Fruit fly (Drosophila melanogaster) whole organism, embryonic: ENCODE data around the gene CG14383.

Source experiments
- CG10366 ChIP-seq: fragments of 200-800 bp; sonication (Bioruptor generic); IDR thresholded peaks from 2 replicates; pipeline ENCODE4 v1.3.6; 2022; ENCODE audit warnings: missing biosample characterization, missing genetic modification characterization
- CG10959 ChIP-seq: fragments of 200-800 bp; sonication (Bioruptor generic); IDR thresholded peaks from 2 replicates; pipeline ENCODE4 v1.3.6; 2022; ENCODE audit warnings: missing biosample characterization, missing genetic modification characterization
- CG11085 ChIP-seq: fragments of 200-800 bp; sonication (Bioruptor generic); IDR thresholded peaks from 2 replicates; pipeline ENCODE4 v1.3.6; 2022; ENCODE audit warnings: missing biosample characterization, missing genetic modification characterization
- CG14860 ChIP-seq: fragments of 200-800 bp; sonication (Bioruptor generic); IDR thresholded peaks from 3 replicates; pipeline ENCODE4 v1.3.6; 2022; ENCODE audit warnings: missing biosample characterization, missing genetic modification characterization; ENCODE audit not compliant: partially characterized antibody
- CG1603 ChIP-seq: fragments of 200-800 bp; sonication (Bioruptor generic); optimal IDR thresholded peaks from 2 replicates; lab custom pipeline; 2019; ENCODE audit warnings: missing biosample characterization, mild to moderate bottlenecking, missing genetic modification characterization, moderate library complexity
- CG2129 ChIP-seq: fragments of 200-800 bp; sonication (Bioruptor generic); IDR thresholded peaks from 2 replicates; pipeline ENCODE4 v1.3.6; 2022; ENCODE audit warnings: missing biosample characterization, missing genetic modification characterization; ENCODE audit not compliant: partially characterized antibody
- CG2199 ChIP-seq: fragments of 200-800 bp; sonication (Bioruptor generic); IDR thresholded peaks from 3 replicates; pipeline ENCODE4 v1.3.6; 2022; ENCODE audit warnings: missing biosample characterization, missing genetic modification characterization
- CG2678 ChIP-seq: fragments of 200-800 bp; sonication (Bioruptor generic); optimal IDR thresholded peaks from 3 replicates; lab custom pipeline; 2019; ENCODE audit warnings: missing biosample characterization, mild to moderate bottlenecking, missing genetic modification characterization, moderate library complexity
- CG43689 ChIP-seq: fragments of 200-800 bp; sonication (Bioruptor generic); IDR thresholded peaks from 2 replicates; pipeline ENCODE4 v1.3.6; 2022; ENCODE audit warnings: missing biosample characterization, missing genetic modification characterization
- CG4854 ChIP-seq: fragments of 200-800 bp; sonication (Bioruptor generic); optimal IDR thresholded peaks from 2 replicates; lab custom pipeline; 2016; ENCODE audit warnings: missing biosample characterization, missing genetic modification characterization, inconsistent platforms
- CG6683 ChIP-seq: fragments of 200-800 bp; sonication (Bioruptor generic); optimal IDR thresholded peaks from 2 replicates; lab custom pipeline; 2017; ENCODE audit warnings: missing biosample characterization, mild to moderate bottlenecking, missing genetic modification characterization, missing genetic modification reagents
- CG6765 ChIP-seq: fragments of 200-800 bp; sonication (Bioruptor generic); optimal IDR thresholded peaks from 3 replicates; lab custom pipeline; 2017; ENCODE audit warnings: missing biosample characterization, mild to moderate bottlenecking, missing genetic modification characterization
- CG7987 ChIP-seq: fragments of 200-800 bp; sonication (Bioruptor generic); optimal IDR thresholded peaks from 2 replicates; lab custom pipeline; 2018; ENCODE audit warnings: missing biosample characterization, mild to moderate bottlenecking, missing genetic modification characterization, moderate library complexity
- CG9215 ChIP-seq: fragments of 200-800 bp; sonication (Bioruptor generic); IDR thresholded peaks from 2 replicates; pipeline ENCODE4 v1.3.6; 2022; ENCODE audit warnings: missing biosample characterization, missing genetic modification characterization
- CG9797 ChIP-seq: fragments of 200-800 bp; sonication (Bioruptor generic); optimal IDR thresholded peaks from 3 replicates; lab custom pipeline; 2018; ENCODE audit warnings: missing biosample characterization, mild to moderate bottlenecking, missing genetic modification characterization
- Deaf1 ChIP-seq: fragments of 200-800 bp; optimal IDR thresholded peaks from 3 replicates; lab custom pipeline; 2019; ENCODE audit warnings: missing biosample characterization, mild to moderate bottlenecking, missing genetic modification characterization, moderate library complexity
- Dll ChIP-seq: fragments of 200-800 bp; sonication (Bioruptor generic); IDR thresholded peaks from 4 replicates; pipeline ENCODE4 v1.3.6; 2022; ENCODE audit warnings: missing biosample characterization, missing genetic modification characterization; ENCODE audit not compliant: partially characterized antibody
- Dp ChIP-seq: fragments of 200-800 bp; sonication (Bioruptor generic); optimal IDR thresholded peaks from 2 replicates; lab custom pipeline; 2018; ENCODE audit warnings: missing biosample characterization, mild to moderate bottlenecking, missing genetic modification characterization, moderate library complexity
- Fer3 ChIP-seq: fragments of 200-800 bp; sonication (Bioruptor generic); optimal IDR thresholded peaks from 2 replicates; lab custom pipeline; 2018; ENCODE audit warnings: missing biosample characterization, mild to moderate bottlenecking, missing genetic modification characterization, moderate library complexity
- Gug ChIP-seq: fragments of 200-800 bp; sonication (Bioruptor generic); IDR thresholded peaks from 4 replicates; pipeline ENCODE4 v1.3.6; 2022; ENCODE audit warnings: missing biosample characterization, missing genetic modification characterization
- Hr3 ChIP-seq: fragments of 200-800 bp; sonication (Bioruptor generic); optimal IDR thresholded peaks from 3 replicates; lab custom pipeline; 2016; ENCODE audit warnings: missing biosample characterization, missing genetic modification characterization
- Lhr ChIP-seq: fragments of 200-800 bp; sonication (Bioruptor generic); optimal IDR thresholded peaks from 3 replicates; lab custom pipeline; 2017; ENCODE audit warnings: mild to moderate bottlenecking, missing biosample characterization, missing genetic modification reagents, missing genetic modification characterization
- Med ChIP-seq: fragments of 200-800 bp; sonication (Bioruptor generic); peaks from one replicate; lab custom pipeline; 2016; ENCODE audit warnings: missing biosample characterization, missing genetic modification characterization, mild to moderate bottlenecking, inconsistent platforms, moderate library complexity
- Mrtf ChIP-seq: fragments of 200-800 bp; sonication (Bioruptor generic); IDR thresholded peaks from 3 replicates; pipeline ENCODE4 v1.3.6; 2022; ENCODE audit warnings: missing biosample characterization, missing genetic modification characterization
- Opbp ChIP-seq: fragments of 200-800 bp; sonication (Bioruptor generic); IDR thresholded peaks from 3 replicates; pipeline ENCODE4 v1.3.6; 2022; ENCODE audit warnings: missing biosample characterization, missing genetic modification characterization; ENCODE audit not compliant: partially characterized antibody
- Side ChIP-seq: fragments of 200-800 bp; sonication (Bioruptor generic); optimal IDR thresholded peaks from 2 replicates; lab custom pipeline; 2016; ENCODE audit warnings: missing biosample characterization, missing genetic modification characterization
- Six4 ChIP-seq: fragments of 200-800 bp; sonication (Bioruptor generic); optimal IDR thresholded peaks from 2 replicates; lab custom pipeline; 2016; ENCODE audit warnings: missing biosample characterization, missing genetic modification characterization
- Sox102F ChIP-seq: fragments of 200-800 bp; sonication (Bioruptor generic); optimal IDR thresholded peaks from 2 replicates; lab custom pipeline; 2018; ENCODE audit warnings: missing biosample characterization, mild to moderate bottlenecking, missing genetic modification characterization, moderate library complexity
- Sry-δ ChIP-seq: fragments of 200-800 bp; sonication (Bioruptor generic); optimal IDR thresholded peaks from 2 replicates; lab custom pipeline; 2016; ENCODE audit warnings: missing biosample characterization, missing genetic modification characterization
- ase ChIP-seq: fragments of 200-800 bp; sonication (Bioruptor generic); IDR thresholded peaks from 3 replicates; pipeline ENCODE4 v1.3.6; 2022; ENCODE audit warnings: missing biosample characterization, missing genetic modification characterization
- bigmax ChIP-seq: fragments of 200-800 bp; sonication (Bioruptor generic); optimal IDR thresholded peaks from 2 replicates; lab custom pipeline; 2018; ENCODE audit warnings: missing biosample characterization, mild to moderate bottlenecking, missing genetic modification characterization
- chif ChIP-seq, 2 experiments: fragments of 200-800 bp; sonication (Bioruptor generic); optimal IDR thresholded peaks; 3 replicates each; lab custom pipeline; 2016; ENCODE audit warnings: missing biosample characterization in 2 of 2, missing genetic modification characterization in 2 of 2
- crol ChIP-seq: fragments of 200-800 bp; sonication (Bioruptor generic); IDR thresholded peaks from 2 replicates; pipeline ENCODE4 v1.3.6; 2022; ENCODE audit warnings: missing biosample characterization, missing genetic modification characterization
- disco-r ChIP-seq: fragments of 200-800 bp; sonication (Bioruptor generic); optimal IDR thresholded peaks from 2 replicates; lab custom pipeline; 2016; ENCODE audit warnings: missing biosample characterization, missing genetic modification characterization
- emc ChIP-seq: fragments of 200-800 bp; sonication (Bioruptor generic); optimal IDR thresholded peaks from 2 replicates; lab custom pipeline; 2016; ENCODE audit warnings: missing biosample characterization, missing genetic modification characterization
- en ChIP-seq: fragments of 200-800 bp; sonication (Bioruptor generic); optimal IDR thresholded peaks from 2 replicates; lab custom pipeline; 2016; ENCODE audit warnings: missing biosample characterization, missing genetic modification characterization
- gem ChIP-seq: fragments of 200-800 bp; sonication (Bioruptor generic); optimal IDR thresholded peaks from 2 replicates; lab custom pipeline; 2019; ENCODE audit warnings: missing biosample characterization, mild to moderate bottlenecking, missing genetic modification characterization, moderate library complexity
- knrl ChIP-seq: fragments of 200-800 bp; sonication (Bioruptor generic); IDR thresholded peaks from 3 replicates; pipeline ENCODE4 v1.3.6; 2022; ENCODE audit warnings: missing biosample characterization, missing genetic modification characterization; ENCODE audit not compliant: partially characterized antibody
- lmd ChIP-seq: fragments of 200-800 bp; sonication (Bioruptor generic); IDR thresholded peaks from 2 replicates; pipeline ENCODE4 v1.3.6; 2022; ENCODE audit warnings: missing biosample characterization, missing genetic modification characterization
- nerfin-2 ChIP-seq: fragments of 200-800 bp; sonication (Bioruptor generic); IDR thresholded peaks from 2 replicates; pipeline ENCODE4 v1.3.6; 2022; ENCODE audit warnings: missing biosample characterization, missing genetic modification characterization; ENCODE audit not compliant: partially characterized antibody
- pb ChIP-seq: fragments of 200-800 bp; sonication (Bioruptor generic); optimal IDR thresholded peaks from 3 replicates; lab custom pipeline; 2016; ENCODE audit warnings: missing biosample characterization, missing genetic modification characterization
- phol ChIP-seq: fragments of 200-800 bp; sonication (Bioruptor generic); optimal IDR thresholded peaks from 3 replicates; lab custom pipeline; 2018; ENCODE audit warnings: missing biosample characterization, mild to moderate bottlenecking, missing genetic modification characterization, moderate library complexity
- ro ChIP-seq: fragments of 200-800 bp; sonication (Bioruptor generic); IDR thresholded peaks from 2 replicates; pipeline ENCODE4 v1.3.6; 2022; ENCODE audit warnings: missing biosample characterization, missing genetic modification characterization
- sd ChIP-seq: fragments of 200-800 bp; sonication (Bioruptor generic); optimal IDR thresholded peaks from 3 replicates; lab custom pipeline; 2018; ENCODE audit warnings: missing biosample characterization, mild to moderate bottlenecking, missing genetic modification characterization, moderate library complexity
- sens-2 ChIP-seq: fragments of 200-800 bp; sonication (Bioruptor generic); IDR thresholded peaks from 2 replicates; pipeline ENCODE4 v1.3.6; 2022; ENCODE audit warnings: missing biosample characterization, missing genetic modification characterization
- stc ChIP-seq: fragments of 200-800 bp; sonication (Bioruptor generic); IDR thresholded peaks from 2 replicates; pipeline ENCODE4 v1.3.6; 2022; ENCODE audit warnings: missing biosample characterization, missing genetic modification characterization
- tup ChIP-seq: fragments of 200-800 bp; sonication (Bioruptor generic); optimal IDR thresholded peaks from 2 replicates; lab custom pipeline; 2016; ENCODE audit warnings: missing biosample characterization, mild to moderate bottlenecking, missing genetic modification characterization, moderate library complexity
- tx ChIP-seq: fragments of 200-800 bp; sonication (Bioruptor generic); optimal IDR thresholded peaks from 2 replicates; lab custom pipeline; 2016; ENCODE audit warnings: missing biosample characterization, missing genetic modification characterization
- z ChIP-seq: fragments of 200-800 bp; sonication (Bioruptor generic); IDR thresholded peaks from 3 replicates; pipeline ENCODE4 v1.3.6; 2022; ENCODE audit warnings: missing biosample characterization, missing genetic modification characterization

CG14383 gene

dm6 chr3R:13015811-13016766 lies 27.8 kb upstream of the CG14383 start (continued):
- TF ChIP-seq ase (GFP tag; lab: Robert Waterston, UW) (no peak), Gug (GFP tag; lab: Robert Waterston, UW) (no peak), CG9797 (GFP tag; lab: Kevin White, UChicago) (no peak), Fer3 (no peak), CG43689 (GFP tag; lab: Robert Waterston, UW) (no peak), CG11085 (GFP tag; lab: Robert Waterston, UW) (no peak), bigmax (GFP tag; lab: Kevin White, UChicago) (no peak), lmd (no peak; the same call in 1 of the 2 replicates), Side (GFP tag; lab: Kevin White, UChicago) (no peak), CG6683 (GFP tag; lab: Kevin White, UChicago) (no peak), gem (tag; lab: Kevin White, UChicago) (peak; percentile 22), CG10959 (GFP tag; lab: Robert Waterston, UW) (no peak), chif (GFP tag; optimal IDR thresholded peaks at IDR 0.05; lab: Kevin White, UChicago) (peak in 1 of 2 experiments; percentile 27), sens-2 (GFP tag; lab: Robert Waterston, UW) (no peak), CG4854 (GFP tag; lab: Kevin White, UChicago) (no peak), sd (tag; lab: Kevin White, UChicago) (peak; percentile 73), en (GFP tag; lab: Kevin White, UChicago) (peak; percentile 20), CG6765 (no peak), CG9215 (GFP tag; lab: Robert Waterston, UW) (no peak), Opbp (GFP tag; lab: Robert Waterston, UW) (no peak), pb (GFP tag; lab: Kevin White, UChicago) (no peak), CG2129 (GFP tag; lab: Robert Waterston, UW) (no peak), tup (GFP tag; lab: Kevin White, UChicago) (no peak), Mrtf (no peak), Six4 (GFP tag; lab: Kevin White, UChicago) (no peak), CG14860 (GFP tag; lab: Robert Waterston, UW) (no peak)

- TF ChIP-seq crol (peak; percentile 63), Hr3 (GFP tag; lab: Kevin White, UChicago) (no peak), stc (GFP tag; lab: Robert Waterston, UW) (no peak), ro (GFP tag; lab: Robert Waterston, UW) (no peak), CG2678 (no peak), z (GFP tag; lab: Robert Waterston, UW) (no peak), Dll (GFP tag; lab: Robert Waterston, UW) (0 out of 4 replicates have a peak, but pooled peaks have one; percentile 20), tx (GFP tag; lab: Kevin White, UChicago) (no peak), nerfin-2 (GFP tag; lab: Robert Waterston, UW) (no peak), CG2199 (0 out of 3 replicates have a peak, but pooled peaks have one; percentile 12), Sry-δ (GFP tag; lab: Kevin White, UChicago) (no peak), Med (GFP tag; lab: Kevin White, UChicago) (peak; percentile 0), CG7987 (GFP tag; lab: Kevin White, UChicago) (no peak), emc (GFP tag; lab: Kevin White, UChicago) (no peak), CG10366 (GFP tag; lab: Robert Waterston, UW) (no peak), Sox102F (no peak), Lhr (GFP tag; lab: Kevin White, UChicago) (no peak), Dp (GFP tag; lab: Kevin White, UChicago) (peak; percentile 5), phol (tag; lab: Kevin White, UChicago) (no peak), Deaf1 (tag; lab: Kevin White, UChicago) (peak; percentile 52), knrl (GFP tag; lab: Robert Waterston, UW) (no peak), CG1603 (tag; lab: Kevin White, UChicago) (no peak), disco-r (GFP tag; lab: Kevin White, UChicago) (no peak)
These were observed 27.1 kb upstream of the CG14383 start for dm6 chr3R:13015402-13015801.
